Worm (Caenorhabditis elegans): ENCODE results near the gene Y49F6B.12.

- no peak for TF ChIP-seq dao-5 (tag; optimal IDR thresholded peaks at IDR 0.05)
- TF ChIP-seq W03F9.2 (tag; optimal IDR thresholded peaks at IDR 0.05): no peak
- TF ChIP-seq him-1 (tag; optimal IDR thresholded peaks at IDR 0.05): no peak
Observed at ce11 chrII:3516175-3516574, 44.0 kb upstream of the Y49F6B.12 start.
